Worm (Caenorhabditis elegans): ENCODE measurements around the gene scav-4.
A peak's percentile ranks its signal among the peaks of the same experiment; 100 is the strongest.

Gene scav-4

DNA sequence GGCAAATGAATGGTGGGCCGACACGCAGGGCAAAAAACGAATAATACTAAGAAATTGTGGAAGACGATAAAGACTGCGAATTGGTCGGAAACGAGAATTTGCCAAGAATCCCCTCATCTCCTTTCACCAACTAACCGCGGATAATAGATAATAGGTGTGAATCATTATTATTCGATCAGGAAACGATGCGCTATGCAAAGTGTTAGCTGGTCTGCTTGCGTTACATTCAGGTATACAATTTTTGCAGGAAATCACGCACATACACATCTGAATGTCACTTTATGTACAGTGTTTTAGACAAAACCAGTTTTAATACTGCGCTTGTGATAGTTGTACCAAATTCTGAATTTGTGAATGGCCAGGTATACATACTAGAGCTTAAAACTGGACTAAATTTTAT is 36.9 kb upstream of the scav-4 start:
- TF ChIP-seq unc-62 (GFP tag; optimal IDR thresholded peaks at IDR 0.05 in 1 of 2), result peak in 1 of 2 experiments; percentile 54
- TF ChIP-seq unc-62 (tag; optimal IDR thresholded peaks at IDR 0.05), result no peak
- TF ChIP-seq aha-1 (tag), result peak; percentile 97
- TF ChIP-seq zip-2 (tag; optimal IDR thresholded peaks at IDR 0.05), result no peak

DNA sequence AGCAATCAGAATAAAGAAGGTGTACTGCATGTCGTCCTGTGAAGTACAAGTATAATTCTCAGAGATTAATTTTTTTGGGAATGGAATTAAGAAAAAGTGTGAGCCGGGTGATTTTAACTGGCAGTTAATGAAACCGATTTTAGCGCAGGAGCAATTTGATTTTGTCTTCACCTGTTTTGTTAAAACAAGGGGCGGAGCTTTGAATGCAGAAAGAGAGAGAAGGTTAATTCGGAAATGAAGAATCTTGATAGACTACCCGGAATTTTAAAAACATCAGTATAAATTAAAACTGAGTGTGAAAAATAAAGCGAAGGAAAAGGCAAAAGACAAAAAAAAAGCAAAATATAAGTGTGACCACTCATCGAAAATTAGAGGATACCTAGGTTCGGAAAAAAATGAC is 35.0 kb upstream of the scav-4 start, which contains the start of gene C05E7.3:
Gene C05E7.3, minus strand, starts transcription at position 101 of the 400 bp plus-strand sequence.
- no peak for TF ChIP-seq nhr-41 (GFP tag; IDR thresholded peaks at IDR 0.05)
- TF ChIP-seq nhr-11 (tag; optimal IDR thresholded peaks at IDR 0.05), result no peak
- no peak for TF ChIP-seq rbr-2 (tag; optimal IDR thresholded peaks at IDR 0.05)
- TF ChIP-seq ceh-32 (tag; optimal IDR thresholded peaks at IDR 0.05; ENCODE audit: poor library complexity), result no peak
- TF ChIP-seq F37D6.2 (tag; optimal IDR thresholded peaks at IDR 0.05), result no peak
- no peak for TF ChIP-seq zfp-3 (GFP tag; conservative IDR thresholded peaks at IDR 0.05)
- no peak for TF ChIP-seq lin-1 (GFP tag; IDR thresholded peaks at IDR 0.05)
- TF ChIP-seq php-3 (GFP tag; IDR thresholded peaks at IDR 0.05), result no peak
- TF ChIP-seq ztf-11 (tag; optimal IDR thresholded peaks at IDR 0.05), result no peak
- TF ChIP-seq hlh-11 (tag; optimal IDR thresholded peaks at IDR 0.05), result no peak
- TF ChIP-seq ZK546.5 (tag; optimal IDR thresholded peaks at IDR 0.05), result no peak
- no peak for TF ChIP-seq skn-1 (tag; optimal IDR thresholded peaks at IDR 0.05)
- no peak for TF ChIP-seq mes-2 (tag; optimal IDR thresholded peaks at IDR 0.05; ENCODE audit: poor library complexity, severe bottlenecking)
- no peak for TF ChIP-seq nhr-28 (tag; optimal IDR thresholded peaks at IDR 0.05)
- TF ChIP-seq zag-1 (tag; optimal IDR thresholded peaks at IDR 0.05), result no peak
- TF ChIP-seq dmd-9 (GFP tag; IDR thresholded peaks at IDR 0.05), result no peak

DNA sequence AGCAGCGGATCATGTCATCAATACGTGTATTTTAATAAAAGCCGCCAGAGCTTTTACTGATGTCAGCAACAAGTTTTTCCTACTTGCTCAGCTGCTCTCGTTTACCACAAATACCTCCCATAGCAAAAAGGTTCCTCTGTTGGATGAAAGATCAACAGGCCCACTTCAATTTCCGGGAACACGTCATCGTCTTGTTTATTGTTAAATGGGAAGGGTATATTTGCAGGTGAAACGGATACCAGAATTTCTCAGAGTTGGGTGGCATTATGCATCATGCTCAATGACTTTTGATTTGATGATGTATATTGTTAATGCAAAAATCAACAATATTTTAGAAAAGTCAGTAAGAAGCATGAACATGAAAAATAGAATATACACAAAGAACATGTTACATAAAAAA is 30.4 kb upstream of the scav-4 start:
- peak; percentile 59 for TF ChIP-seq aha-1 (tag)
- no peak for TF ChIP-seq daf-12 (tag; optimal IDR thresholded peaks at IDR 0.05)

DNA sequence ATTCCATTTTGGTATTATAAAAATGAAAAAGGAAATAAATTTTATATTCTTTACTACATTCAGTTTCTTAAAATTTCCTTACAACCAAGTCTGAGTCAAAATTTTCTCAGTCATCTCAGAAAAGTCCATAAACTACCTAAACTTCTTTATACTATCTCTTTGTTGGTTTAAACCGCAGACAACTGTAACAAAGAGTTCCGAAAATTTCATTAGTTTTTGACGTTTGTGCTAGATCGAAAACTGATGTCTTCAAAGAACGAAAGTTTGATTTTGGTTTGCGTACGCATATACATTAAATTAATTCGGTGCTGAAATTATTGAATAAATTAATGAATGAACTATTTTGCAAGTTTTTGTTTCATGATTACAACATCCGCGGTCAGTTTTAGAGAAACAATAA is 22.7 kb upstream of the scav-4 start:
- TF ChIP-seq rbr-2 (tag; optimal IDR thresholded peaks at IDR 0.05), result no peak
- peak; percentile 61 for TF ChIP-seq fkh-10 (GFP tag; optimal IDR thresholded peaks at IDR 0.05)

DNA sequence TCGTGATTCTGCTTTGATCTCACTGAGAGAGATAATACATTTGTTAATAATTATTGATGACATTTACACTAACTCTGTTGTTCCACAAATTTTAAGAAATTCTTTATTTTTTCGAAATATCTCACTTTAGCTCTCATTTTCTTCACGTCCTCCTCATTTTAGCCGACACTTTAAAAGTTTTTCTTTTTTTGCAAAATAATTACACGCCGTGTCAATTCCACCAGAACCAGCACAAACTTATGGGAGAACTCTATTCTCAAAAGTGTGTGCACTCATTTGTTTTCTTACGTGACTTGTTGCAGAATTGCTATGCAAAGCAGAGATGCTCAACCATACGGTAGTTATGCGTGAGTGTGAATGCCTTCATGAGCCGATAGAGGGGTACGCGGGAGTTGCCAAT is 16.4 kb upstream of the scav-4 start, which contains the start of gene frpr-2:
Gene frpr-2, plus strand, starts transcription at position 301 of the 400 bp plus-strand sequence.
- TF ChIP-seq ztf-11 (tag; optimal IDR thresholded peaks at IDR 0.05) (no peak), nhr-111 (GFP tag; optimal IDR thresholded peaks at IDR 0.05) (no peak), ztf-7 (tag; optimal IDR thresholded peaks at IDR 0.05) (no peak), nhr-6 (tag; optimal IDR thresholded peaks at IDR 0.05) (no peak), dmd-8 (GFP tag; IDR thresholded peaks at IDR 0.05) (no peak), daf-16 (GFP tag; optimal IDR thresholded peaks at IDR 0.05) (no peak), daf-16 (tag; optimal IDR thresholded peaks at IDR 0.05) (no peak), zfp-3 (GFP tag; conservative IDR thresholded peaks at IDR 0.05) (no peak), snpc-1.2 (GFP tag; IDR thresholded peaks at IDR 0.05) (no peak), daf-8 (GFP tag; IDR thresholded peaks at IDR 0.05) (no peak), zip-2 (tag; optimal IDR thresholded peaks at IDR 0.05) (no peak), ceh-28 (tag; optimal IDR thresholded peaks at IDR 0.05) (no peak), ctbp-1 (GFP tag; IDR thresholded peaks at IDR 0.05) (no peak), egl-27 (tag; optimal IDR thresholded peaks at IDR 0.05) (no peak), saeg-2 (GFP tag; IDR thresholded peaks at IDR 0.05) (no peak), F37D6.2 (tag; optimal IDR thresholded peaks at IDR 0.05) (no peak), attf-4 (tag; optimal IDR thresholded peaks at IDR 0.05) (no peak), nhr-102 (tag; optimal IDR thresholded peaks at IDR 0.05) (no peak), tag-97 (GFP tag; IDR thresholded peaks at IDR 0.05) (no peak)

Measured in whole organism, L4 larva.